Worm (Caenorhabditis elegans): Measurements from ENCODE around the gene F32D8.8.

DNA sequence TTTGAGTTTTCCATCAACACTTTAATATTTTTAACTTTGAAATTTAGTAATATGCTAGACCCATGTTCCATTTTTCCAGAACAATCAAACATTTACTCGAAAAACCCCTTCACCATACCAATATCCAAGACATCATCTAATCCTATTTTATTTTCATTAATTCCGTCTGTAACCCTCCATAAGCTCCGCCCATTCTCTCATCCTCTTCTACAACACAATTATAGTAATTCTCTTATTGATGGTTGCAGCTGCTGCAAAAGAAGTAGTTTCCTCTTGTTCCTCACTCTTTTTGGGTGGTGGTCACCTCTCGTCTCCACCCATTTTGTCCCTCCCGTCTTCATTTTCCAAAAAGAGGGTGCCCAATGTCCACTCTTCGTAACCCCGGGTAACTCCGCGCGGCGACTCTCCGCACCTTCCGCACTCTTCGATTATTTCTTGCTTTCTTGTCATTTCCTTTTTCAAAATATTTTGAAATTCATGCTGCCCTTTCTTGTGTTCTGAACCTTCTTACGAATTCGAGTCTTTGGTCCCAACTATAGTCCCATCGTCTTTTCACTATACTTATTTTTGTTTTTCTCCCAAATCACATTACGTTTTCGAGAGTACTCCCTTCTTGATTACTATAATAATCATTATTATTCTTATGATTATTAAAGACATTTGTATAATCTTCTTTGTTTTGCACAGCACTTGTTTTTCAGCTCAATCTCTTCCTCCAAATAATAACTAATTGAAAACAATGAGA lies 22.3 kb downstream of the F32D8.8 start, which contains the start of gene F32D8.1:
- TF ChIP-seq pqm-1 (tag; optimal IDR thresholded peaks at IDR 0.05) = no peak
- no peak for TF ChIP-seq ref-2 (tag; optimal IDR thresholded peaks at IDR 0.05)
- no peak for TF ChIP-seq ama-1 (optimal IDR thresholded peaks at IDR 0.05)
- no peak for TF ChIP-seq K02D7.2 (tag; optimal IDR thresholded peaks at IDR 0.05)
- TF ChIP-seq ceh-24 (tag; optimal IDR thresholded peaks at IDR 0.05) = no peak
- no peak for TF ChIP-seq ceh-30 (tag; optimal IDR thresholded peaks at IDR 0.05)
- no peak for TF ChIP-seq F13H6.1 (tag; optimal IDR thresholded peaks at IDR 0.05)
- no peak for TF ChIP-seq pax-1 (tag; optimal IDR thresholded peaks at IDR 0.05)
- no peak for TF ChIP-seq ceh-19 (GFP tag; optimal IDR thresholded peaks at IDR 0.05)
- TF ChIP-seq hlh-13 (GFP tag; optimal IDR thresholded peaks at IDR 0.05) = no peak
- TF ChIP-seq nfya-1 (tag; optimal IDR thresholded peaks at IDR 0.05) = no peak
- TF ChIP-seq hlh-30 (tag; optimal IDR thresholded peaks at IDR 0.05; ENCODE audit: insufficient read depth) = no peak
- TF ChIP-seq nhr-11 (tag; optimal IDR thresholded peaks at IDR 0.05) = no peak
